Fruit fly (Drosophila melanogaster): Measurements from ENCODE around the gene CG42728.

Gene CG42728

dm6 chr3L:15497902-15498301, 30.1 kb downstream of the CG42728 start, which contains the start of gene CG7276:
CG7276 (plus strand) TSS chr3L:15498202.
- TF ChIP-seq Sin3A (optimal IDR thresholded peaks at IDR 0.05) (no peak), insv (optimal IDR thresholded peaks at IDR 0.05) (no peak), Myc (optimal IDR thresholded peaks at IDR 0.05) (no peak), ttk (optimal IDR thresholded peaks at IDR 0.05) (no peak), h (optimal IDR thresholded peaks at IDR 0.05) (no peak), psq (optimal IDR thresholded peaks at IDR 0.05) (no peak)

dm6 chr3L:15496274-15496673, 31.7 kb downstream of the CG42728 start, which contains the start of gene CG13455:
CG13455 (plus strand) TSS chr3L:15496574.
- TF ChIP-seq psq (optimal IDR thresholded peaks at IDR 0.05) (no peak), Myc (optimal IDR thresholded peaks at IDR 0.05) (no peak), insv (optimal IDR thresholded peaks at IDR 0.05) (no peak), h (optimal IDR thresholded peaks at IDR 0.05) (no peak), Sin3A (optimal IDR thresholded peaks at IDR 0.05) (no peak), ttk (optimal IDR thresholded peaks at IDR 0.05) (no peak)

- TF ChIP-seq insv (optimal IDR thresholded peaks at IDR 0.05) (no peak), Myc (optimal IDR thresholded peaks at IDR 0.05) (no peak), Sin3A (optimal IDR thresholded peaks at IDR 0.05) (no peak), ttk (optimal IDR thresholded peaks at IDR 0.05) (no peak), psq (optimal IDR thresholded peaks at IDR 0.05) (no peak), h (optimal IDR thresholded peaks at IDR 0.05) (no peak)
Observed at dm6 chr3L:15495449-15495848, 32.5 kb downstream of the CG42728 start, which contains the start of gene CG12355. CG12355 (minus strand) TSS chr3L:15495549.

- TF ChIP-seq Sin3A (optimal IDR thresholded peaks at IDR 0.05) (no peak), psq (optimal IDR thresholded peaks at IDR 0.05) (no peak), Myc (optimal IDR thresholded peaks at IDR 0.05) (no peak), h (optimal IDR thresholded peaks at IDR 0.05) (no peak), insv (optimal IDR thresholded peaks at IDR 0.05) (no peak), ttk (optimal IDR thresholded peaks at IDR 0.05) (no peak)
Observed at dm6 chr3L:15494599-15495271, 33.3 kb downstream of the CG42728 start.

dm6 chr3L:15493886-15494598, 34.0 kb downstream of the CG42728 start:
- TF ChIP-seq ttk (optimal IDR thresholded peaks at IDR 0.05), result no peak
- TF ChIP-seq Sin3A (optimal IDR thresholded peaks at IDR 0.05), result no peak
- no peak for TF ChIP-seq psq (optimal IDR thresholded peaks at IDR 0.05)
- TF ChIP-seq Myc (optimal IDR thresholded peaks at IDR 0.05), result no peak
- TF ChIP-seq insv (optimal IDR thresholded peaks at IDR 0.05), result no peak
- TF ChIP-seq h (optimal IDR thresholded peaks at IDR 0.05), result no peak

dm6 chr3L:15485302-15485701, 42.7 kb downstream of the CG42728 start, which contains the start of gene Ran-like:
Ran-like (minus strand) TSS chr3L:15485402.
- TF ChIP-seq insv (optimal IDR thresholded peaks at IDR 0.05), result no peak
- TF ChIP-seq h (optimal IDR thresholded peaks at IDR 0.05), result no peak
- no peak for TF ChIP-seq Sin3A (optimal IDR thresholded peaks at IDR 0.05)
- no peak for TF ChIP-seq ttk (optimal IDR thresholded peaks at IDR 0.05)
- no peak for TF ChIP-seq Myc (optimal IDR thresholded peaks at IDR 0.05)
- no peak for TF ChIP-seq psq (optimal IDR thresholded peaks at IDR 0.05)
